Fruit fly (Drosophila melanogaster) whole organism, embryonic: ENCODE measurements around the gene CG10019.

Experiments used
- Blimp-1 ChIP-seq: fragments of 200-800 bp; sonication (Bioruptor generic); optimal IDR thresholded peaks from 3 replicates; lab custom pipeline; 2018; ENCODE audit warnings: missing biosample characterization, missing genetic modification characterization, mild to moderate bottlenecking, moderate library complexity, missing genetic modification reagents
- BtbVII ChIP-seq: fragments of 200-800 bp; sonication (Bioruptor generic); optimal IDR thresholded peaks from 3 replicates; lab custom pipeline; 2017; ENCODE audit warnings: missing biosample characterization, mild to moderate bottlenecking, missing genetic modification characterization
- Bteb2 ChIP-seq: fragments of 200-800 bp; sonication (Bioruptor generic); optimal IDR thresholded peaks from 2 replicates; lab custom pipeline; 2016; ENCODE audit warnings: missing biosample characterization, missing genetic modification characterization
- CG11696 ChIP-seq: fragments of 200-800 bp; sonication (Bioruptor generic); IDR thresholded peaks from 2 replicates; pipeline ENCODE4 v1.3.6; 2022; ENCODE audit warnings: missing biosample characterization, missing genetic modification characterization
- CG12104 ChIP-seq: fragments of 200-800 bp; sonication (Bioruptor generic); optimal IDR thresholded peaks from 3 replicates; lab custom pipeline; 2016; ENCODE audit warnings: missing biosample characterization, missing genetic modification characterization
- CG12219 ChIP-seq: fragments of 200-800 bp; sonication (Bioruptor generic); optimal IDR thresholded peaks from 3 replicates; lab custom pipeline; 2018; ENCODE audit warnings: missing biosample characterization, mild to moderate bottlenecking, missing genetic modification characterization
- CG12769 ChIP-seq: fragments of 200-800 bp; sonication (Bioruptor generic); optimal IDR thresholded peaks from 2 replicates; lab custom pipeline; 2019; ENCODE audit warnings: missing biosample characterization, mild to moderate bottlenecking, missing genetic modification characterization, moderate library complexity
- CG1603 ChIP-seq: fragments of 200-800 bp; sonication (Bioruptor generic); optimal IDR thresholded peaks from 2 replicates; lab custom pipeline; 2019; ENCODE audit warnings: missing biosample characterization, mild to moderate bottlenecking, missing genetic modification characterization, moderate library complexity
- CG16815 ChIP-seq: fragments of 200-800 bp; sonication (Bioruptor generic); optimal IDR thresholded peaks from 3 replicates; lab custom pipeline; 2017; ENCODE audit warnings: missing biosample characterization, mild to moderate bottlenecking, missing genetic modification characterization
- CG17328 ChIP-seq: fragments of 200-800 bp; sonication (Bioruptor generic); IDR thresholded peaks from 2 replicates; pipeline ENCODE4 v1.3.6; 2022; ENCODE audit warnings: missing biosample characterization, missing genetic modification characterization
- CG17385 ChIP-seq: fragments of 200-800 bp; sonication (Bioruptor generic); optimal IDR thresholded peaks from 3 replicates; lab custom pipeline; 2018; ENCODE audit warnings: missing biosample characterization, mild to moderate bottlenecking, missing genetic modification characterization
- CG1792 ChIP-seq: fragments of 200-800 bp; sonication (Bioruptor generic); optimal IDR thresholded peaks from 2 replicates; lab custom pipeline; 2016; ENCODE audit warnings: missing biosample characterization, missing genetic modification characterization
- CG31365 ChIP-seq: fragments of 200-800 bp; sonication (Bioruptor generic); optimal IDR thresholded peaks from 2 replicates; lab custom pipeline; 2018; ENCODE audit warnings: missing biosample characterization, mild to moderate bottlenecking, missing genetic modification characterization
- CG32532 ChIP-seq: fragments of 200-800 bp; sonication (Bioruptor generic); IDR thresholded peaks from 2 replicates; pipeline ENCODE4 v1.3.6; 2022; ENCODE audit warnings: missing biosample characterization, missing genetic modification characterization
- CG34422 ChIP-seq: fragments of 200-800 bp; sonication (Bioruptor generic); IDR thresholded peaks from 3 replicates; pipeline ENCODE4 v1.3.6; 2022; ENCODE audit warnings: missing biosample characterization, missing genetic modification characterization
- CG4282 ChIP-seq: fragments of 200-800 bp; sonication (Bioruptor generic); optimal IDR thresholded peaks from 2 replicates; lab custom pipeline; 2016; ENCODE audit warnings: missing biosample characterization, missing genetic modification characterization
- CG4854 ChIP-seq: fragments of 200-800 bp; sonication (Bioruptor generic); optimal IDR thresholded peaks from 2 replicates; lab custom pipeline; 2016; ENCODE audit warnings: missing biosample characterization, missing genetic modification characterization, inconsistent platforms
- CG6175 ChIP-seq: fragments of 200-800 bp; sonication (Bioruptor generic); IDR thresholded peaks from 3 replicates; pipeline ENCODE4 v1.3.6; 2022; ENCODE audit warnings: missing biosample characterization, missing genetic modification characterization
- CG6813 ChIP-seq: fragments of 200-800 bp; sonication (Bioruptor generic); optimal IDR thresholded peaks from 2 replicates; lab custom pipeline; 2017; ENCODE audit warnings: missing biosample characterization, missing genetic modification characterization, mild to moderate bottlenecking, moderate library complexity, missing genetic modification reagents
- CG7357 ChIP-seq: fragments of 200-800 bp; sonication (Bioruptor generic); IDR thresholded peaks from 3 replicates; pipeline ENCODE4 v1.3.6; 2022; ENCODE audit warnings: missing biosample characterization, missing genetic modification characterization
- CG7786 ChIP-seq: fragments of 200-800 bp; sonication (Bioruptor generic); optimal IDR thresholded peaks from 2 replicates; lab custom pipeline; 2016; ENCODE audit warnings: missing biosample characterization, missing genetic modification characterization
- CG8359 ChIP-seq: fragments of 200-800 bp; sonication (Bioruptor generic); optimal IDR thresholded peaks from 2 replicates; lab custom pipeline; 2017; ENCODE audit warnings: missing biosample characterization, mild to moderate bottlenecking, missing genetic modification characterization, borderline replicate concordance
- CG9817 ChIP-seq: fragments of 200-800 bp; sonication (Bioruptor generic); optimal IDR thresholded peaks from 2 replicates; lab custom pipeline; 2018; ENCODE audit warnings: missing biosample characterization, mild to moderate bottlenecking, missing genetic modification characterization, moderate library complexity
- D19B ChIP-seq: fragments of 200-800 bp; sonication (Bioruptor generic); optimal IDR thresholded peaks from 2 replicates; lab custom pipeline; 2017; ENCODE audit warnings: missing biosample characterization, mild to moderate bottlenecking, missing genetic modification characterization
- Dip3 ChIP-seq: fragments of 200-800 bp; sonication (Bioruptor generic); optimal IDR thresholded peaks from 3 replicates; lab custom pipeline; 2016; ENCODE audit warnings: missing biosample characterization, missing genetic modification characterization
- Eip74EF ChIP-seq, 2 experiments: fragments of 200-800 bp in 1 of 2; fragments of >200 bp in 1 of 2; sonication (Bioruptor generic) in 1 of 2; optimal IDR thresholded peaks; 2 replicates each; lab custom pipeline; 2017 to 2019; ENCODE audit warnings: missing biosample characterization in 2 of 2, missing genetic modification characterization in 2 of 2, mild to moderate bottlenecking in 1 of 2, moderate library complexity in 1 of 2
- Fer3 ChIP-seq: fragments of 200-800 bp; sonication (Bioruptor generic); optimal IDR thresholded peaks from 2 replicates; lab custom pipeline; 2018; ENCODE audit warnings: missing biosample characterization, mild to moderate bottlenecking, missing genetic modification characterization, moderate library complexity
- H15 ChIP-seq: fragments of 200-800 bp; sonication (Bioruptor generic); IDR thresholded peaks from 3 replicates; pipeline ENCODE4 v1.3.6; 2022; ENCODE audit warnings: missing biosample characterization, missing genetic modification characterization
- Hey ChIP-seq: fragments of 200-800 bp; sonication (Bioruptor generic); optimal IDR thresholded peaks from 3 replicates; lab custom pipeline; 2018; ENCODE audit warnings: missing biosample characterization, mild to moderate bottlenecking, missing genetic modification characterization
- Lhr ChIP-seq: fragments of 200-800 bp; sonication (Bioruptor generic); optimal IDR thresholded peaks from 3 replicates; lab custom pipeline; 2017; ENCODE audit warnings: mild to moderate bottlenecking, missing biosample characterization, missing genetic modification reagents, missing genetic modification characterization
- Ravus ChIP-seq: fragments of 200-800 bp; sonication (Bioruptor generic); IDR thresholded peaks from 2 replicates; pipeline ENCODE4 v1.3.6; 2022; ENCODE audit warnings: missing biosample characterization, missing genetic modification characterization
- Six4 ChIP-seq: fragments of 200-800 bp; sonication (Bioruptor generic); optimal IDR thresholded peaks from 2 replicates; lab custom pipeline; 2016; ENCODE audit warnings: missing biosample characterization, missing genetic modification characterization
- aop ChIP-seq: fragments of 200-800 bp; sonication (Bioruptor generic); IDR thresholded peaks from 2 replicates; pipeline ENCODE4 v1.3.6; 2022; ENCODE audit warnings: missing biosample characterization, missing genetic modification characterization
- bowl ChIP-seq: fragments of 200-800 bp; sonication (Bioruptor generic); IDR thresholded peaks from 2 replicates; pipeline ENCODE4 v1.3.6; 2022; ENCODE audit warnings: missing biosample characterization, missing genetic modification characterization
- dimm ChIP-seq: fragments of 200-800 bp; sonication (Bioruptor generic); IDR thresholded peaks from 2 replicates; pipeline ENCODE4 v1.3.6; 2022; ENCODE audit warnings: missing biosample characterization, missing genetic modification characterization
- disco-r ChIP-seq: fragments of 200-800 bp; sonication (Bioruptor generic); optimal IDR thresholded peaks from 2 replicates; lab custom pipeline; 2016; ENCODE audit warnings: missing biosample characterization, missing genetic modification characterization
- dmrt99B ChIP-seq: fragments of 200-800 bp; sonication (Bioruptor generic); optimal IDR thresholded peaks from 2 replicates; lab custom pipeline; 2018; ENCODE audit warnings: missing biosample characterization, mild to moderate bottlenecking, missing genetic modification characterization, moderate library complexity
- eve ChIP-seq, 2 experiments: fragments of >200 bp; optimal IDR thresholded peaks; 2 replicates each; lab custom pipeline; 2017; ENCODE audit warnings: missing biosample characterization in 2 of 2, missing genetic modification characterization in 2 of 2
- eyg ChIP-seq: fragments of 200-800 bp; sonication (Bioruptor generic); optimal IDR thresholded peaks from 3 replicates; lab custom pipeline; 2016; ENCODE audit warnings: missing biosample characterization, missing genetic modification characterization
- fd102C ChIP-seq: fragments of 200-800 bp; sonication (Bioruptor generic); optimal IDR thresholded peaks from 2 replicates; lab custom pipeline; 2018; ENCODE audit warnings: missing biosample characterization, mild to moderate bottlenecking, missing genetic modification characterization, moderate library complexity
- gcm ChIP-seq: fragments of 200-800 bp; sonication (Bioruptor generic); optimal IDR thresholded peaks from 2 replicates; lab custom pipeline; 2019; ENCODE audit warnings: missing biosample characterization, mild to moderate bottlenecking, missing genetic modification characterization, moderate library complexity
- gro ChIP-seq: fragments of 200-800 bp; sonication (Bioruptor generic); optimal IDR thresholded peaks from 2 replicates; lab custom pipeline; 2016; ENCODE audit warnings: missing biosample characterization, missing genetic modification characterization
- hb ChIP-seq: fragments of 200-800 bp; sonication (Bioruptor generic); IDR thresholded peaks from 3 replicates; pipeline ENCODE4 v1.3.6; 2022; ENCODE audit warnings: missing biosample characterization, missing genetic modification characterization; ENCODE audit not compliant: partially characterized antibody
- kah ChIP-seq: fragments of 200-800 bp; sonication (Bioruptor generic); optimal IDR thresholded peaks from 2 replicates; lab custom pipeline; 2018; ENCODE audit warnings: missing biosample characterization, mild to moderate bottlenecking, missing genetic modification characterization
- kay ChIP-seq: fragments of 200-800 bp; sonication (Bioruptor generic); optimal IDR thresholded peaks from 2 replicates; lab custom pipeline; 2016; ENCODE audit warnings: missing biosample characterization, missing genetic modification characterization
- klu ChIP-seq: fragments of 200-800 bp; sonication (Bioruptor generic); IDR thresholded peaks from 2 replicates; pipeline ENCODE4 v1.3.6; 2022; ENCODE audit warnings: missing biosample characterization, missing genetic modification characterization
- pnt ChIP-seq: fragments of 200-800 bp; sonication (Bioruptor generic); optimal IDR thresholded peaks from 3 replicates; lab custom pipeline; 2016; ENCODE audit warnings: missing biosample characterization, missing genetic modification characterization
- tin ChIP-seq: fragments of 200-800 bp; sonication (Bioruptor generic); optimal IDR thresholded peaks from 3 replicates; lab custom pipeline; 2016; ENCODE audit warnings: missing biosample characterization, missing genetic modification characterization
- vfl ChIP-seq: fragments of 200-800 bp; sonication (Bioruptor generic); optimal IDR thresholded peaks from 2 replicates; lab custom pipeline; 2016; ENCODE audit warnings: missing biosample characterization, missing genetic modification characterization
- zfh2 ChIP-seq: fragments of 200-800 bp; sonication (Bioruptor generic); optimal IDR thresholded peaks from 2 replicates; lab custom pipeline; 2016; ENCODE audit warnings: missing biosample characterization, missing genetic modification characterization

CG10019 gene

DNA sequence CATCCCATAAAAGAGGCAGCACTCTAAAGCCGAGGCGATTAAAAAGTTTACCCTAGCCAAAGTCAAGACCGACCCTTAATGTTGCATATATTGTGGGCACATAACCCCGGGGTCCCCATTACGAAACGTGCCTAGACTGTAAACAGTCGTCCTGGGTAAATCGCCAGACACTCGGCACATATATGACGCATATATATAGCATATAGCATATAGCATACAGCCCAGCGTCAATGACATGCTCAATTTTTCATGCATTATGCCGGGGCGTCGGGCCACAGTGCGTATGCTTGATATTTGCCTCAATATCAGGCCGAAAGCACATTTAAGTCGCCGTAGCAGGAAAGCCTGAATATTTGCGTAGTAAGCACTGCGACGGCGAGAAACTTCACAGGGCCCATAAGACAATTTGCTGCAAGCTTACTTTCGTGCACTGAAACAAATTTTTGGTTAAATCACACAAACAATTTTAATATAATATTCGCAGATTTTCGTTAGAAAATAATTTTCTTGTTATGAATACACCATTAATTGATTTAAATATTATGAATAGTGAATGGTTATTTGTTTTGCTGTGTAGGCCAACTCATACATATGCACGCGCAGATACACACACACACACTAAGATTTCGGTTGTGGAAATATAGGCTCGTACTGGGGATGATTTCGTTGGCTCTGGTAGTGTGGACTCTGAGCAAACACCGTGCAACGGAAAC is 24.7 kb downstream of the CG10019 start (continued):
- TF ChIP-seq bowl (GFP tag; lab: Robert Waterston, UW) (no peak; the same call in 1 of the 2 replicates), CG32532 (GFP tag; lab: Robert Waterston, UW) (peak; percentile 47; the same call in 1 of the 2 replicates), CG4282 (no peak), CG1603 (tag; lab: Kevin White, UChicago) (no peak), CG4854 (no peak), eyg (GFP tag; lab: Kevin White, UChicago) (no peak), aop (GFP tag; lab: Robert Waterston, UW) (no peak), CG6175 (GFP tag; lab: Robert Waterston, UW) (no peak), CG9817 (tag; lab: Kevin White, UChicago) (peak; percentile 4), CG17385 (GFP tag; lab: Kevin White, UChicago) (peak; percentile 37), Hey (tag; lab: Kevin White, UChicago) (no peak), CG7357 (GFP tag; lab: Robert Waterston, UW) (no peak), CG1792 (no peak), BtbVII (peak; percentile 13), CG31365 (tag; lab: Kevin White, UChicago) (no peak), dmrt99B (peak; percentile 53), D19B (GFP tag; lab: Kevin White, UChicago) (no peak), hb (GFP tag; lab: Robert Waterston, UW) (no peak), gro (GFP tag; lab: Kevin White, UChicago) (no peak), kay (GFP tag; lab: Kevin White, UChicago) (no peak), Lhr (GFP tag; lab: Kevin White, UChicago) (no peak), CG7786 (no peak), Bteb2 (GFP tag; lab: Kevin White, UChicago) (peak; percentile 2), H15 (GFP tag; lab: Robert Waterston, UW) (no peak), CG34422 (GFP tag; lab: Robert Waterston, UW) (no peak), vfl (GFP tag; lab: Kevin White, UChicago) (no peak), CG17328 (GFP tag; lab: Robert Waterston, UW) (peak; percentile 39; the same call in 1 of the 2 replicates), CG12769 (tag; lab: Kevin White, UChicago) (no peak), CG6813 (GFP tag; lab: Kevin White, UChicago) (no peak), Ravus (GFP tag; lab: Robert Waterston, UW) (no peak), fd102C (no peak), CG8359 (GFP tag; lab: Kevin White, UChicago) (no peak), Blimp-1 (no peak), klu (no peak), dimm (GFP tag; lab: Robert Waterston, UW) (no peak), eve (GFP tag; optimal IDR thresholded peaks at IDR 0.05; lab: Kevin White, UChicago) (no peak), Dip3 (GFP tag; lab: Kevin White, UChicago) (no peak), CG12104 (GFP tag; lab: Kevin White, UChicago) (no peak), CG16815 (no peak), Six4 (GFP tag; lab: Kevin White, UChicago) (no peak), tin (GFP tag; lab: Kevin White, UChicago) (no peak), kah (GFP tag; lab: Kevin White, UChicago) (no peak), CG11696 (GFP tag; lab: Robert Waterston, UW) (no peak), zfh2 (GFP tag; lab: Kevin White, UChicago) (peak; percentile 5), Fer3 (tag; lab: Kevin White, UChicago) (peak; percentile 54), pnt (GFP tag; lab: Kevin White, UChicago) (no peak), Eip74EF (GFP tag; optimal IDR thresholded peaks at IDR 0.05; lab: Kevin White, UChicago) (no peak), gcm (GFP tag; lab: Kevin White, UChicago) (no peak), CG12219 (GFP tag; lab: Kevin White, UChicago) (no peak), disco-r (GFP tag; lab: Kevin White, UChicago) (no peak)
